Fruit fly (Drosophila melanogaster) whole organism, embryonic: ENCODE data around the gene Mgat4b.

Source experiments
- Abd-B ChIP-seq: fragments of 200-800 bp; sonication (Bioruptor generic); optimal IDR thresholded peaks from 2 replicates; lab custom pipeline; 2018; ENCODE audit warnings: missing biosample characterization, mild to moderate bottlenecking, missing genetic modification characterization, moderate library complexity
- Awh ChIP-seq: fragments of 200-800 bp; sonication (Bioruptor generic); IDR thresholded peaks from 2 replicates; pipeline ENCODE4, ENCODE4 v1.3.6; 2022; ENCODE audit warnings: missing biosample characterization, missing genetic modification characterization
- BtbVII ChIP-seq: fragments of 200-800 bp; sonication (Bioruptor generic); optimal IDR thresholded peaks from 3 replicates; lab custom pipeline; 2017; ENCODE audit warnings: missing biosample characterization, mild to moderate bottlenecking, missing genetic modification characterization
- CG11247 ChIP-seq: fragments of 200-800 bp; sonication (Bioruptor generic); IDR thresholded peaks from 2 replicates; pipeline ENCODE4 v1.3.6; 2022; ENCODE audit warnings: missing biosample characterization, missing genetic modification characterization
- CG1233 ChIP-seq: fragments of 200-800 bp; sonication (Bioruptor generic); optimal IDR thresholded peaks from 4 replicates; lab custom pipeline; 2018; ENCODE audit warnings: missing biosample characterization, mild to moderate bottlenecking, missing genetic modification characterization
- CG13123 ChIP-seq: fragments of 200-800 bp; sonication (Bioruptor generic); optimal IDR thresholded peaks from 2 replicates; lab custom pipeline; 2016; ENCODE audit warnings: missing biosample characterization, missing genetic modification characterization
- CG13287 ChIP-seq: fragments of 200-800 bp; sonication (Bioruptor generic); IDR thresholded peaks from 2 replicates; pipeline ENCODE4 v1.3.6; 2022; ENCODE audit warnings: missing biosample characterization, missing genetic modification characterization; ENCODE audit not compliant: partially characterized antibody
- CG18011 ChIP-seq: fragments of 200-800 bp; sonication (Bioruptor generic); optimal IDR thresholded peaks from 2 replicates; lab custom pipeline; 2017; ENCODE audit warnings: missing biosample characterization, missing genetic modification characterization, mild to moderate bottlenecking, moderate library complexity, missing genotype
- CG30020 ChIP-seq: fragments of 200-800 bp; optimal IDR thresholded peaks from 2 replicates; lab custom pipeline; 2019; ENCODE audit warnings: missing biosample characterization, mild to moderate bottlenecking, missing genetic modification characterization, moderate library complexity
- CG30403 ChIP-seq: fragments of 200-800 bp; sonication (Bioruptor generic); optimal IDR thresholded peaks from 3 replicates; lab custom pipeline; 2016; ENCODE audit warnings: missing biosample characterization, missing genetic modification characterization
- CG33557 ChIP-seq: fragments of 200-800 bp; sonication (Bioruptor generic); optimal IDR thresholded peaks from 2 replicates; lab custom pipeline; 2019; ENCODE audit warnings: missing biosample characterization, mild to moderate bottlenecking, missing genetic modification characterization, moderate library complexity
- CG34224 ChIP-seq: fragments of 200-800 bp; sonication (Bioruptor generic); IDR thresholded peaks from 3 replicates; pipeline ENCODE4 v1.3.6; 2022; ENCODE audit warnings: missing biosample characterization, missing genetic modification characterization; ENCODE audit not compliant: partially characterized antibody
- CG4617 ChIP-seq: fragments of 200-800 bp; sonication (Bioruptor generic); optimal IDR thresholded peaks from 3 replicates; lab custom pipeline; 2016; ENCODE audit warnings: missing biosample characterization, missing genetic modification characterization, borderline replicate concordance
- CG4820 ChIP-seq: fragments of 200-800 bp; sonication (Bioruptor generic); optimal IDR thresholded peaks from 3 replicates; lab custom pipeline; 2016; ENCODE audit warnings: missing biosample characterization, missing genetic modification characterization
- CG6791 ChIP-seq: fragments of 200-800 bp; sonication (Bioruptor generic); IDR thresholded peaks from 3 replicates; pipeline ENCODE4 v1.3.6; 2022; ENCODE audit warnings: missing biosample characterization, missing genetic modification characterization; ENCODE audit not compliant: partially characterized antibody
- CG7987 ChIP-seq: fragments of 200-800 bp; sonication (Bioruptor generic); optimal IDR thresholded peaks from 2 replicates; lab custom pipeline; 2018; ENCODE audit warnings: missing biosample characterization, mild to moderate bottlenecking, missing genetic modification characterization, moderate library complexity
- CG8478 ChIP-seq: fragments of >200 bp; optimal IDR thresholded peaks from 2 replicates; lab custom pipeline; 2018
- Dbx ChIP-seq: fragments of 200-800 bp; sonication (Bioruptor generic); IDR thresholded peaks from 3 replicates; pipeline ENCODE4 v1.3.6; 2022; ENCODE audit warnings: missing biosample characterization, missing genetic modification characterization
- Ets65A ChIP-seq: fragments of 200-800 bp; sonication (Bioruptor generic); peaks from one replicate; lab custom pipeline; 2016; ENCODE audit warnings: missing biosample characterization, missing genetic modification characterization
- Mes4 ChIP-seq: fragments of 200-800 bp; sonication (Bioruptor generic); optimal IDR thresholded peaks from 2 replicates; lab custom pipeline; 2016; ENCODE audit warnings: missing biosample characterization, missing genetic modification characterization
- Mrtf ChIP-seq: fragments of 200-800 bp; sonication (Bioruptor generic); IDR thresholded peaks from 3 replicates; pipeline ENCODE4 v1.3.6; 2022; ENCODE audit warnings: missing biosample characterization, missing genetic modification characterization
- NfI ChIP-seq: fragments of 200-800 bp; sonication (Bioruptor generic); optimal IDR thresholded peaks from 3 replicates; lab custom pipeline; 2018; ENCODE audit warnings: missing biosample characterization, mild to moderate bottlenecking, missing genetic modification characterization, moderate library complexity
- Ptx1 ChIP-seq: fragments of 200-800 bp; sonication (Bioruptor generic); IDR thresholded peaks from 2 replicates; pipeline ENCODE4 v1.3.6; 2022; ENCODE audit warnings: missing biosample characterization, missing genetic modification characterization
- Ravus ChIP-seq: fragments of 200-800 bp; sonication (Bioruptor generic); IDR thresholded peaks from 2 replicates; pipeline ENCODE4 v1.3.6; 2022; ENCODE audit warnings: missing biosample characterization, missing genetic modification characterization
- Rx ChIP-seq: fragments of 200-800 bp; sonication (Bioruptor generic); IDR thresholded peaks from 2 replicates; pipeline ENCODE4 v1.3.6; 2022; ENCODE audit warnings: missing biosample characterization, missing genetic modification characterization
- abd-A ChIP-seq: fragments of 200-800 bp; sonication (Bioruptor generic); optimal IDR thresholded peaks from 3 replicates; lab custom pipeline; 2019; ENCODE audit warnings: missing biosample characterization, mild to moderate bottlenecking, missing genetic modification characterization, moderate library complexity
- cato ChIP-seq: fragments of 200-800 bp; sonication (Bioruptor generic); optimal IDR thresholded peaks from 2 replicates; lab custom pipeline; 2016; ENCODE audit warnings: missing biosample characterization, missing genetic modification characterization, borderline replicate concordance
- crol ChIP-seq: fragments of 200-800 bp; sonication (Bioruptor generic); IDR thresholded peaks from 2 replicates; pipeline ENCODE4 v1.3.6; 2022; ENCODE audit warnings: missing biosample characterization, missing genetic modification characterization
- dati ChIP-seq: fragments of 200-800 bp; sonication (Bioruptor generic); IDR thresholded peaks from 2 replicates; pipeline ENCODE4 v1.3.6; 2022; ENCODE audit warnings: missing biosample characterization, missing genetic modification characterization
- fd64A ChIP-seq: fragments of 200-800 bp; sonication (Bioruptor generic); optimal IDR thresholded peaks from 3 replicates; lab custom pipeline; 2018; ENCODE audit warnings: missing biosample characterization, mild to moderate bottlenecking, missing genetic modification characterization
- fru ChIP-seq: fragments of >200 bp; optimal IDR thresholded peaks from 2 replicates; lab custom pipeline; 2017
- gce ChIP-seq: fragments of 200-800 bp; sonication (Bioruptor generic); IDR thresholded peaks from 3 replicates; pipeline ENCODE4 v1.3.6; 2022; ENCODE audit warnings: missing biosample characterization, missing genetic modification characterization
- grau ChIP-seq: fragments of 200-800 bp; optimal IDR thresholded peaks from 3 replicates; lab custom pipeline; 2019; ENCODE audit warnings: missing biosample characterization, mild to moderate bottlenecking, missing genetic modification characterization, moderate library complexity
- h ChIP-seq: fragments of >200 bp; optimal IDR thresholded peaks from 2 replicates; lab custom pipeline; 2017
- hb ChIP-seq: fragments of 200-800 bp; sonication (Bioruptor generic); IDR thresholded peaks from 3 replicates; pipeline ENCODE4 v1.3.6; 2022; ENCODE audit warnings: missing biosample characterization, missing genetic modification characterization; ENCODE audit not compliant: partially characterized antibody
- her ChIP-seq: fragments of 200-800 bp; sonication (Bioruptor generic); optimal IDR thresholded peaks from 2 replicates; lab custom pipeline; 2016; ENCODE audit warnings: missing biosample characterization, missing genetic modification characterization
- kni ChIP-seq: fragments of 200-800 bp; sonication (Bioruptor generic); optimal IDR thresholded peaks from 3 replicates; lab custom pipeline; 2017; ENCODE audit warnings: mild to moderate bottlenecking, missing biosample characterization, missing genetic modification reagents, missing genetic modification characterization
- nerfin-1 ChIP-seq: fragments of 200-800 bp; sonication (Bioruptor generic); optimal IDR thresholded peaks from 3 replicates; lab custom pipeline; 2019; ENCODE audit warnings: missing biosample characterization, mild to moderate bottlenecking, missing genetic modification characterization, moderate library complexity
- oc ChIP-seq: fragments of 200-800 bp; sonication (Bioruptor generic); optimal IDR thresholded peaks from 2 replicates; lab custom pipeline; 2018; ENCODE audit warnings: missing biosample characterization, mild to moderate bottlenecking, missing genetic modification characterization, moderate library complexity
- p53 ChIP-seq: fragments of 200-800 bp; sonication (Bioruptor generic); optimal IDR thresholded peaks from 2 replicates; lab custom pipeline; 2016; ENCODE audit warnings: missing biosample characterization, missing genetic modification characterization
- pb ChIP-seq: fragments of 200-800 bp; sonication (Bioruptor generic); optimal IDR thresholded peaks from 3 replicates; lab custom pipeline; 2016; ENCODE audit warnings: missing biosample characterization, missing genetic modification characterization
- pzg ChIP-seq: fragments of 200-800 bp; sonication (Bioruptor generic); optimal IDR thresholded peaks from 3 replicates; lab custom pipeline; 2018; ENCODE audit warnings: missing biosample characterization, mild to moderate bottlenecking, missing genetic modification characterization, moderate library complexity
- rib ChIP-seq: fragments of 200-800 bp; sonication (Bioruptor generic); IDR thresholded peaks from 2 replicates; pipeline ENCODE4 v1.3.6; 2022; ENCODE audit warnings: missing biosample characterization, missing genetic modification characterization
- run ChIP-seq: fragments of 200-800 bp; sonication (Bioruptor generic); optimal IDR thresholded peaks from 3 replicates; lab custom pipeline; 2018; ENCODE audit warnings: missing biosample characterization, mild to moderate bottlenecking, missing genetic modification characterization
- sisA ChIP-seq: fragments of 200-800 bp; sonication (Bioruptor generic); IDR thresholded peaks from 2 replicates; pipeline ENCODE4 v1.3.6; 2022; ENCODE audit warnings: missing biosample characterization, missing genetic modification characterization
- slp2 ChIP-seq: fragments of 200-800 bp; sonication (Bioruptor generic); optimal IDR thresholded peaks from 2 replicates; lab custom pipeline; 2016; ENCODE audit warnings: missing biosample characterization, missing genetic modification characterization
- sna ChIP-seq: fragments of 200-800 bp; sonication (Bioruptor generic); IDR thresholded peaks from 2 replicates; pipeline ENCODE4 v1.3.6; 2022; ENCODE audit warnings: missing biosample characterization, missing genetic modification characterization; ENCODE audit not compliant: partially characterized antibody
- sob ChIP-seq: fragments of 200-800 bp; sonication (Bioruptor generic); IDR thresholded peaks from 2 replicates; pipeline ENCODE4 v1.3.6; 2022; ENCODE audit warnings: missing biosample characterization, missing genetic modification characterization
- sug ChIP-seq: fragments of 200-800 bp; optimal IDR thresholded peaks from 2 replicates; lab custom pipeline; 2019; ENCODE audit warnings: missing biosample characterization, mild to moderate bottlenecking, missing genetic modification characterization, moderate library complexity
- tin ChIP-seq: fragments of 200-800 bp; sonication (Bioruptor generic); optimal IDR thresholded peaks from 3 replicates; lab custom pipeline; 2016; ENCODE audit warnings: missing biosample characterization, missing genetic modification characterization
- twi ChIP-seq: fragments of 200-800 bp; optimal IDR thresholded peaks from 2 replicates; lab custom pipeline; 2019; ENCODE audit warnings: missing biosample characterization, mild to moderate bottlenecking, missing genetic modification characterization, moderate library complexity
- wdn ChIP-seq: fragments of 200-800 bp; sonication (Bioruptor generic); IDR thresholded peaks from 2 replicates; pipeline ENCODE4 v1.3.6; 2022; ENCODE audit warnings: missing biosample characterization, missing genetic modification characterization
- yki ChIP-seq: fragments of >200 bp; optimal IDR thresholded peaks from 3 replicates; lab custom pipeline; 2018

Mgat4b gene

DNA sequence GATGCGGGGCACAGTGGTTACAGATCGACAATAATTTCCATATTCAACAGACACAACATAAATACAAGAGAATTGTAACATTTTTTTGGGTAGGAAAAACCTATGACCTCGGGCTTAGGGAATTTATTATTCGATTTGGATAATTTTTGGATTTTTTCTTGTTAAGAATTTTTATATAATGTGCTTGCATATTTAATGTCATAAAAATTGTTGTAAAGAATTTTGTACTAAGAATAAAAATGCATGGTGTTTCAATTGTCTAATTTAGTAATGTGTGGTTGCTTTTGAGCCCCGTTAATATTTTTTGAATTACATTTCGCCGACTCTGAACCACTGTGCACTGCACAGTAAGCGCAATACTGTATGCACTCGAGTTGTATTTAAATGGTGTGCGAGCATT lies 47.6 kb upstream of the Mgat4b start (continued):
- TF ChIP-seq CG6791 (GFP tag; lab: Robert Waterston, UW): no peak
- peak; percentile 17 for TF ChIP-seq CG30403
- no peak for TF ChIP-seq Mes4 (GFP tag; lab: Kevin White, UChicago)
- TF ChIP-seq Dbx (GFP tag; lab: Robert Waterston, UW): no peak
- no peak for TF ChIP-seq Mrtf (GFP tag; lab: Robert Waterston, UW)
- TF ChIP-seq cato: no peak
- no peak for TF ChIP-seq twi (tag; lab: Kevin White, UChicago)
- no peak for TF ChIP-seq CG18011 (GFP tag; lab: Kevin White, UChicago)
- no peak for TF ChIP-seq wdn (GFP tag; lab: Robert Waterston, UW)
- TF ChIP-seq Ptx1 (GFP tag; lab: Robert Waterston, UW): no peak
- TF ChIP-seq CG13123 (GFP tag; lab: Kevin White, UChicago): no peak
- TF ChIP-seq NfI: no peak
- TF ChIP-seq kni (GFP tag; lab: Kevin White, UChicago): no peak
- TF ChIP-seq CG11247 (GFP tag; lab: Robert Waterston, UW): no peak
- no peak for TF ChIP-seq sna (GFP tag; lab: Robert Waterston, UW)
- no peak for TF ChIP-seq Ets65A (GFP tag; lab: Kevin White, UChicago)
- no peak for TF ChIP-seq sob
- no peak for TF ChIP-seq CG1233
- no peak for TF ChIP-seq pzg (GFP tag; lab: Kevin White, UChicago)
- TF ChIP-seq Abd-B (GFP tag; lab: Kevin White, UChicago): no peak
- TF ChIP-seq CG30020 (tag; lab: Kevin White, UChicago): no peak
- no peak for TF ChIP-seq yki (lab: Kevin White, UChicago)
- no peak for TF ChIP-seq fru (lab: Kevin White, UChicago)

DNA sequence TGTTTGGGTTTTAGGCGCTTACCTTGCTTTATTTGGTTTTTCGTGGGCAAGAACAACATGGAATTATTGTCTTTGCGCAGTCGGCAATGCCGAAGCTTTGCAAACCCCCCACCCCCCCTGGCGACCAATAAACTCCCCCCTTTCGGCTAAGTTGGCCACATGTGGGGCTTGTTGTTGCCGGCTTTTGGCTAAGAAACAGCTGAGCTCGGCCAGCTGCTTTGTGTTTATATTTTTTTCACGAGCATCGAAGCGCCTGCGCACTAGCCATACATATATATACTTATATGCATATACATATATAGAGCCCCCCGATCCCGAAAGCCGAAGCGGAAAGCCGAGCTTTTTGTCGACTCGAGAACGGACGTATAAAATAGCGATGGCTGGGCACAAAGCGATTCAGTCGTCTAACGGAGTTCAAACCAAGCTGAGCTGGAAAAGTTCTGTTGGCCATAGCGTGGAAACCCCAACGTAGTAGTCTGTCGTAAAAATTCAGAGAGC lies 35.7 kb upstream of the Mgat4b start, which contains the start of gene CG17839:
Gene CG17839 (plus strand): TSS at position 413 of the 498 bp plus-strand sequence.
- no peak for TF ChIP-seq Rx
- peak; percentile 92 for TF ChIP-seq crol (GFP tag; lab: Robert Waterston, UW)
- TF ChIP-seq hb (GFP tag; lab: Robert Waterston, UW): no peak
- TF ChIP-seq dati (GFP tag; lab: Robert Waterston, UW): no peak
- TF ChIP-seq sug (tag; lab: Kevin White, UChicago): peak; percentile 51
- peak; percentile 60 for TF ChIP-seq abd-A (tag; lab: Kevin White, UChicago)
- no peak for TF ChIP-seq fd64A
- TF ChIP-seq CG4617: no peak
- no peak for TF ChIP-seq pb (GFP tag; lab: Kevin White, UChicago)
- no peak for TF ChIP-seq tin (GFP tag; lab: Kevin White, UChicago)
- no peak for TF ChIP-seq h (lab: Kevin White, UChicago)
- TF ChIP-seq sisA (GFP tag; lab: Robert Waterston, UW): no peak
- peak; percentile 61 for TF ChIP-seq CG13287 (GFP tag; lab: Robert Waterston, UW)
- TF ChIP-seq her (GFP tag; lab: Kevin White, UChicago): no peak
- TF ChIP-seq slp2 (GFP tag; lab: Kevin White, UChicago): no peak
- TF ChIP-seq CG33557 (GFP tag; lab: Kevin White, UChicago): no peak
- TF ChIP-seq nerfin-1 (tag; lab: Kevin White, UChicago): no peak
- TF ChIP-seq grau: peak; percentile 4
- no peak for TF ChIP-seq p53 (GFP tag; lab: Kevin White, UChicago)
- no peak for TF ChIP-seq CG8478 (lab: Kevin White, UChicago)
- TF ChIP-seq CG4820 (GFP tag; lab: Kevin White, UChicago): no peak
- peak; percentile 21 for TF ChIP-seq BtbVII
- TF ChIP-seq CG7987 (GFP tag; lab: Kevin White, UChicago): peak; percentile 38
- no peak for TF ChIP-seq Awh
- peak; percentile 30 for TF ChIP-seq oc (tag; lab: Kevin White, UChicago)
- no peak for TF ChIP-seq run
- peak; percentile 74; the same call in 1 of the 2 replicates for TF ChIP-seq rib (GFP tag; lab: Robert Waterston, UW)
- TF ChIP-seq Ravus: no peak
- TF ChIP-seq gce (GFP tag; lab: Robert Waterston, UW): no peak
- peak; percentile 55 for TF ChIP-seq CG34224 (GFP tag; lab: Robert Waterston, UW)
